Fruit fly (Drosophila melanogaster) whole organism, pupa: ENCODE data around the gene Uch.

ENCODE experiments used
- CG10348 ChIP-seq: fragments of 200-800 bp; sonication (Bioruptor generic); IDR thresholded peaks from 2 replicates; pipeline ENCODE4 v1.3.6; 2022; ENCODE audit warnings: missing biosample characterization, missing genetic modification characterization
- CG12605 ChIP-seq: fragments of 200-800 bp; sonication (Bioruptor generic); IDR thresholded peaks from 2 replicates; pipeline ENCODE4 v1.3.6; 2022; ENCODE audit warnings: missing biosample characterization, missing genetic modification characterization
- CG13204 ChIP-seq: fragments of 200-800 bp; sonication (Bioruptor generic); optimal IDR thresholded peaks from 2 replicates; lab custom pipeline; 2018; ENCODE audit warnings: missing biosample characterization, mild to moderate bottlenecking, missing genetic modification characterization, moderate library complexity
- CG14655 ChIP-seq: fragments of 200-800 bp; sonication (Bioruptor generic); optimal IDR thresholded peaks from 3 replicates; lab custom pipeline; 2017; ENCODE audit warnings: mild to moderate bottlenecking, missing biosample characterization, missing genetic modification reagents, missing genetic modification characterization
- CG15710 ChIP-seq: fragments of 200-800 bp; sonication (Bioruptor generic); optimal IDR thresholded peaks from 2 replicates; lab custom pipeline; 2018; ENCODE audit warnings: missing biosample characterization, mild to moderate bottlenecking, missing genetic modification characterization, moderate library complexity
- CG17806 ChIP-seq: fragments of 200-800 bp; sonication (Bioruptor generic); optimal IDR thresholded peaks from 2 replicates; lab custom pipeline; 2018; ENCODE audit warnings: missing biosample characterization, mild to moderate bottlenecking, missing genetic modification characterization, moderate library complexity
- CG32121 ChIP-seq: fragments of 200-800 bp; sonication (Bioruptor generic); IDR thresholded peaks from 2 replicates; pipeline ENCODE4 v1.3.6; 2022; ENCODE audit warnings: missing biosample characterization, missing genetic modification characterization
- CG34367 ChIP-seq: fragments of 200-800 bp; sonication (Bioruptor generic); optimal IDR thresholded peaks from 2 replicates; lab custom pipeline; 2018; ENCODE audit warnings: missing biosample characterization, mild to moderate bottlenecking, missing genetic modification characterization
- CG4496 ChIP-seq: fragments of 200-800 bp; sonication (Bioruptor generic); IDR thresholded peaks from 3 replicates; pipeline ENCODE4 v1.3.6; 2022; ENCODE audit warnings: missing biosample characterization, missing genetic modification characterization
- CG8159 ChIP-seq: fragments of 200-800 bp; sonication (Bioruptor generic); optimal IDR thresholded peaks from 3 replicates; lab custom pipeline; 2018; ENCODE audit warnings: missing biosample characterization, mild to moderate bottlenecking, missing genetic modification characterization, moderate library complexity
- CG8301 ChIP-seq: fragments of 200-800 bp; sonication (Bioruptor generic); optimal IDR thresholded peaks from 2 replicates; lab custom pipeline; 2018; ENCODE audit warnings: missing biosample characterization, mild to moderate bottlenecking, missing genetic modification characterization
- CG9948 ChIP-seq: fragments of 200-800 bp; sonication (Bioruptor generic); optimal IDR thresholded peaks from 2 replicates; lab custom pipeline; 2018; ENCODE audit warnings: missing biosample characterization, mild to moderate bottlenecking, missing genetic modification characterization, moderate library complexity
- D1 ChIP-seq: fragments of 200-800 bp; sonication (Bioruptor generic); optimal IDR thresholded peaks from 2 replicates; lab custom pipeline; 2018; ENCODE audit warnings: missing biosample characterization, mild to moderate bottlenecking, missing genetic modification characterization, moderate library complexity
- EcR ChIP-seq: fragments of 200-800 bp; sonication (Bioruptor generic); optimal IDR thresholded peaks from 3 replicates; lab custom pipeline; 2019; ENCODE audit warnings: missing biosample characterization, missing genetic modification characterization, mild to moderate bottlenecking, moderate library complexity, missing genetic modification reagents
- Ets98B ChIP-seq: fragments of 200-800 bp; sonication (Bioruptor generic); IDR thresholded peaks from 2 replicates; pipeline ENCODE4 v1.3.6; 2022; ENCODE audit warnings: missing biosample characterization, missing genetic modification characterization
- Pif1A ChIP-seq: fragments of 200-800 bp; sonication (Bioruptor generic); optimal IDR thresholded peaks from 3 replicates; lab custom pipeline; 2016; ENCODE audit warnings: missing biosample characterization, missing genetic modification characterization
- Pif1B ChIP-seq: fragments of 200-800 bp; sonication (Bioruptor generic); optimal IDR thresholded peaks from 3 replicates; lab custom pipeline; 2016; ENCODE audit warnings: missing biosample characterization, missing genetic modification characterization
- Snoo ChIP-seq: fragments of 200-800 bp; sonication (Bioruptor generic); optimal IDR thresholded peaks from 3 replicates; lab custom pipeline; 2017; ENCODE audit warnings: missing biosample characterization, mild to moderate bottlenecking, missing genetic modification characterization, inconsistent platforms
- fd96Ca ChIP-seq: fragments of 200-800 bp; sonication (Bioruptor generic); IDR thresholded peaks from 3 replicates; pipeline ENCODE4 v1.3.6; 2022; ENCODE audit warnings: missing biosample characterization, missing genetic modification characterization
- gl ChIP-seq: fragments of 200-800 bp; sonication (Bioruptor generic); optimal IDR thresholded peaks from 2 replicates; lab custom pipeline; 2018; ENCODE audit warnings: missing biosample characterization, mild to moderate bottlenecking, missing genetic modification characterization
- rn ChIP-seq: fragments of 200-800 bp; sonication (Bioruptor generic); IDR thresholded peaks from 2 replicates; pipeline ENCODE4 v1.3.6; 2022; ENCODE audit warnings: missing biosample characterization, missing genetic modification characterization

Gene Uch

dm6 chr2L:2220573-2221332 is 6.7 kb upstream of the Uch start, which contains the start of gene papi:
papi (plus strand) TSS chr2L:2220748.
- TF ChIP-seq CG15710 (tag; lab: Kevin White, UChicago), result no peak
- no peak for TF ChIP-seq EcR (GFP tag; lab: Kevin White, UChicago)
- TF ChIP-seq rn (GFP tag; lab: Robert Waterston, UW), result no peak
- TF ChIP-seq CG14655, result no peak
- TF ChIP-seq gl, result no peak
- TF ChIP-seq Pif1B, result no peak
- TF ChIP-seq CG12605 (GFP tag; lab: Robert Waterston, UW), result no peak
- no peak for TF ChIP-seq Ets98B (GFP tag; lab: Robert Waterston, UW)
- no peak for TF ChIP-seq CG13204 (GFP tag; lab: Kevin White, UChicago)
- no peak for TF ChIP-seq D1 (tag; lab: Kevin White, UChicago)
- no peak for TF ChIP-seq fd96Ca
- no peak for TF ChIP-seq CG10348
- TF ChIP-seq Snoo (tag; lab: Kevin White, UChicago), result no peak
- no peak; the same call in 2 of the 3 replicates for TF ChIP-seq CG4496 (GFP tag; lab: Robert Waterston, UW)
- no peak for TF ChIP-seq CG8159 (tag; lab: Kevin White, UChicago)
- no peak for TF ChIP-seq Pif1A (GFP tag; lab: Kevin White, UChicago)
- TF ChIP-seq CG9948 (tag; lab: Kevin White, UChicago), result no peak
- TF ChIP-seq CG8301 (tag; lab: Kevin White, UChicago), result no peak

- TF ChIP-seq rn (GFP tag; lab: Robert Waterston, UW) (no peak), EcR (GFP tag; lab: Kevin White, UChicago) (peak; percentile 14), CG8159 (tag; lab: Kevin White, UChicago) (no peak), CG15710 (tag; lab: Kevin White, UChicago) (peak; percentile 12), CG13204 (GFP tag; lab: Kevin White, UChicago) (no peak), CG9948 (tag; lab: Kevin White, UChicago) (no peak), gl (peak; percentile 29), D1 (tag; lab: Kevin White, UChicago) (no peak), CG34367 (tag; lab: Kevin White, UChicago) (no peak), Ets98B (GFP tag; lab: Robert Waterston, UW) (no peak; the same call in 1 of the 2 replicates), CG12605 (GFP tag; lab: Robert Waterston, UW) (0 out of 2 replicates have a peak, but pooled peaks have one; percentile 24), CG14655 (no peak), Pif1A (GFP tag; lab: Kevin White, UChicago) (no peak), CG32121 (no peak), CG17806 (tag; lab: Kevin White, UChicago) (no peak), Snoo (tag; lab: Kevin White, UChicago) (peak; percentile 18), CG8301 (tag; lab: Kevin White, UChicago) (no peak), CG4496 (GFP tag; lab: Robert Waterston, UW) (peak; percentile 53; the same call in 2 of the 3 replicates), Pif1B (no peak), CG10348 (no peak), fd96Ca (no peak)
These were observed 3.2 kb upstream of the Uch start, which contains the start of the genes CG15386, CG42371 and mio for dm6 chr2L:2217067-2217684. CG15386 (minus strand) TSS chr2L:2217246. CG42371 (minus strand) TSS chr2L:2217246. mio (plus strand) TSS chr2L:2217290.

dm6 chr2L:2216065-2216464 is 2.1 kb upstream of the Uch start, which contains the start of gene daed:
daed (minus strand) TSS chr2L:2216311.
- TF ChIP-seq Snoo (tag; lab: Kevin White, UChicago) (no peak), CG17806 (tag; lab: Kevin White, UChicago) (no peak), CG13204 (GFP tag; lab: Kevin White, UChicago) (no peak), CG8159 (tag; lab: Kevin White, UChicago) (no peak), CG8301 (tag; lab: Kevin White, UChicago) (no peak), CG14655 (no peak), fd96Ca (no peak), CG15710 (tag; lab: Kevin White, UChicago) (no peak), Pif1B (no peak), CG34367 (tag; lab: Kevin White, UChicago) (no peak), gl (no peak), CG4496 (GFP tag; lab: Robert Waterston, UW) (no peak), EcR (GFP tag; lab: Kevin White, UChicago) (no peak), Ets98B (GFP tag; lab: Robert Waterston, UW) (no peak; the same call in 1 of the 2 replicates)

dm6 chr2L:2212478-2212877 is 1.5 kb downstream of the Uch start, which contains the start of gene CG15385:
CG15385 (minus strand) TSS chr2L:2212571.
- TF ChIP-seq fd96Ca (no peak), Ets98B (GFP tag; lab: Robert Waterston, UW) (no peak)

DNA sequence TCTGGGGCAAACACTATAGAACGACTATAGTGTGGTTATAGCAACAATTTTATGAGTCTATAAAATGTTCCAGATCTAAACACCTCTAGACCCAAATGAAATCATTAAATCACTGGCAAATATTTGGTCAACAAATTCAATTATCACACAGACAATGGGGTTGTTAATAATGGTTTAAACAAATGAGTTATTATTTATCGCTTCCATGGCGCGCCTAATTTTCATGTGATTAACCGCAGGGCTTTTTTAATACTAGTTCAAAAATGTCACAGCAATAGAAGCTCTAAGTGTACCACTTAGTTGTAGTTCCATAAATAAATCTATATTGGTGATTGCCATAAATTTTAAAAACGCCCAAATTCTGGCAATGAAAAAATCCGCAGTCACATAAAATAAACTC is 5.0 kb downstream of the Uch start, which contains the start of gene CG33124:
TSS of gene CG33124 (minus strand) at position 101 of the 400 bp plus-strand sequence.
- TF ChIP-seq EcR (GFP tag; lab: Kevin White, UChicago) (no peak), CG10348 (no peak), fd96Ca (no peak), Snoo (tag; lab: Kevin White, UChicago) (no peak), CG4496 (GFP tag; lab: Robert Waterston, UW) (no peak), CG17806 (tag; lab: Kevin White, UChicago) (no peak), CG12605 (GFP tag; lab: Robert Waterston, UW) (no peak), gl (no peak), CG34367 (tag; lab: Kevin White, UChicago) (no peak)
- TF ChIP-seq, all 21 proteins: peak for 0
